Fruit fly (Drosophila melanogaster) Kc167 (cell line): Measurements from ENCODE around the gene rdgC.

Experiments used
- Myc ChIP-seq: fragments of >200 bp; optimal IDR thresholded peaks from 2 replicates; lab custom pipeline; 2017; ENCODE audit warnings: missing external identifiers
- Sin3A ChIP-seq: fragments of >200 bp; optimal IDR thresholded peaks from 2 replicates; lab custom pipeline; 2018; ENCODE audit warnings: missing external identifiers
- h ChIP-seq: fragments of >200 bp; optimal IDR thresholded peaks from 3 replicates; lab custom pipeline; 2018; ENCODE audit warnings: missing external identifiers
- insv ChIP-seq: fragments of >200 bp; optimal IDR thresholded peaks from 3 replicates; lab custom pipeline; 2018; ENCODE audit warnings: missing external identifiers
- psq ChIP-seq: fragments of >200 bp; optimal IDR thresholded peaks from 2 replicates; lab custom pipeline; 2017; ENCODE audit warnings: missing external identifiers
- ttk ChIP-seq: sonication (Bioruptor generic); optimal IDR thresholded peaks from 2 replicates; lab custom pipeline; 2017; ENCODE audit warnings: missing external identifiers

Gene rdgC

dm6 chr3L:20220918-20221317, 27.0 kb upstream of the rdgC start:
- TF ChIP-seq insv (lab: Kevin White, UChicago) (no peak), ttk (lab: Kevin White, UChicago) (no peak), psq (lab: Kevin White, UChicago) (no peak), h (lab: Kevin White, UChicago) (no peak), Myc (lab: Kevin White, UChicago) (no peak), Sin3A (lab: Kevin White, UChicago) (no peak)

dm6 chr3L:20221412-20221864, 26.4 kb upstream of the rdgC start, which contains the start of gene CG17145:
CG17145 (plus strand) TSS chr3L:20221814.
- no peak for TF ChIP-seq ttk (lab: Kevin White, UChicago)
- TF ChIP-seq h (lab: Kevin White, UChicago): no peak
- TF ChIP-seq Sin3A (lab: Kevin White, UChicago): no peak
- no peak for TF ChIP-seq insv (lab: Kevin White, UChicago)
- no peak for TF ChIP-seq psq (lab: Kevin White, UChicago)

DNA sequence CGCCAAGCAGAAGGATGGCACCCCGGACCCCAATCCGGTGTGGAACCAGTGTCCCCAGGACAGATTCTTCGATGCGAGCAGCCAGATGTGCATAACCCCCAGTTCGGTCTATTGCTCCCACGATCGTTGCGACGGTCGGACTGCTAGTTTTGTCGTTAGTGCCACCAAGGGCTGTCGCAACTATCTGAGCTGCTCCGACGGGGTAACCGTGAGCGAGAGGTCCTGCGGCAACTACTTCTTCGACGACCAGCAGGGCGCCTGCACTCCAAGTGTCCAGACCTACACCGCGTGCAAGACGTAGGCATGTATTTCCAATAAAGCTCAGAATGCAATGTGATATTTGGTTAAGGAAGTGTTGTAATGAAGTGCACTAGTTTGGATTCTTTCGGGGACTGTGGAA, 25.3 kb upstream of the rdgC start:
- TF ChIP-seq Myc (lab: Kevin White, UChicago) (no peak), Sin3A (lab: Kevin White, UChicago) (no peak), h (lab: Kevin White, UChicago) (no peak), ttk (lab: Kevin White, UChicago) (no peak), psq (lab: Kevin White, UChicago) (no peak), insv (lab: Kevin White, UChicago) (no peak)

- TF ChIP-seq Myc (lab: Kevin White, UChicago) (no peak), Sin3A (lab: Kevin White, UChicago) (no peak)
Measured at dm6 chr3L:20223398-20223951, 24.4 kb upstream of the rdgC start, which contains the start of gene CG17147. CG17147 (plus strand) TSS chr3L:20223932.

dm6 chr3L:20226153-20226552, 21.7 kb upstream of the rdgC start:
- TF ChIP-seq Sin3A (lab: Kevin White, UChicago) (no peak), Myc (lab: Kevin White, UChicago) (no peak), psq (lab: Kevin White, UChicago) (no peak), insv (lab: Kevin White, UChicago) (no peak), h (lab: Kevin White, UChicago) (no peak), ttk (lab: Kevin White, UChicago) (no peak)

DNA sequence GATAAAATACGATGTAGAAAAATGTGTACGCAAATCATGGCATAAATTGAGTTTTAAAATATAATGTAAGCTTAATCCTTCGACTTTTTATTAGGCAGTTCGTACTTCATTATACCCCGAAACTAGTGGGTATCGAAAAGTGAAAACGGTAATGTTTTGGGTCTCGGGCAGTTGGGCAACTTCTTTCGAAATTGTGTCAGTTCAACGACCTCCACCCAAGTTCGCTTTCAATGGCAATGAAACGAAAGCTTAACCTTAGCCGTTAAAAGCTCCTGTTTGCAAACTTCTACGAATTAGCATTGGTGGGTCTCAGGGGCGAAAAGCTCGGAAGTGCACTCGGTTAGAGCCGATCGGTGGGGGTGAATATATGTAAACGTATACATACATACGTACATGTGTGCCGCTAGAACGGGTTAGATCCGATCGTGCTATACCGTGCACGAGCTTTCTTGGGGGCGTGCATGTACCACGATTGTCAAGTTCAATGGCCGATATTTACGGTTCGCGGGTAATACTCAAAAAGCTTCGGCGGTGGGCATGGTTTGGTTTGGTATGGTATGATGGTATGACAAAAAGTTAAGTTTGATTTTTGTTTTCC, 17.6 kb upstream of the rdgC start:
- TF ChIP-seq psq (lab: Kevin White, UChicago) (no peak), h (lab: Kevin White, UChicago) (no peak), Sin3A (lab: Kevin White, UChicago) (no peak), ttk (lab: Kevin White, UChicago) (no peak), insv (lab: Kevin White, UChicago) (no peak), Myc (lab: Kevin White, UChicago) (no peak)

- TF ChIP-seq psq (lab: Kevin White, UChicago) (no peak), insv (lab: Kevin White, UChicago) (no peak), Myc (lab: Kevin White, UChicago) (no peak), h (lab: Kevin White, UChicago) (no peak), ttk (lab: Kevin White, UChicago) (no peak), Sin3A (lab: Kevin White, UChicago) (no peak)
Measured at dm6 chr3L:20231369-20231768, 16.5 kb upstream of the rdgC start, which contains the start of gene CG13813. CG13813 (plus strand) TSS chr3L:20231669.

DNA sequence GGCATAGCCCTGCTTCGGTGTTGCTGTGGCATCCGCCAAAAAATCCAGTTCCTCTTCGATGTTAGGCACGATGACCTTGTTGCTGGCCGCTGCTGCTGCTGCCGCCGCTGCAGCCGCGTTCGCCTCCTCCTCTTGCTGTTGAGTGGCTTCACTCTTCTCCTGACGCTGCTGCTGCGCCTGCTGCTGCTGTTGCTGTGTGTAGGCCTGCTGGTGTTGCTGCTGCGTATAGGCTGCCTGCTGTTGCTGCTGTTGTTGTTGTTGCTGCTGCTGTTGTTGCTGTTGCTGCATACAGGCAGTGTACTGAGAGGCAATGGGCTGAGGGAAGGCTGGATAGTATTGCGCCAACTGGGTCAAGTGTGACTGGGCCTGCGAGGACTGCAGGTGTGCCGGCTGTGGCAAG, 10.7 kb upstream of the rdgC start:
- TF ChIP-seq h (lab: Kevin White, UChicago) (no peak), ttk (lab: Kevin White, UChicago) (no peak), psq (lab: Kevin White, UChicago) (no peak), Myc (lab: Kevin White, UChicago) (no peak), Sin3A (lab: Kevin White, UChicago) (no peak), insv (lab: Kevin White, UChicago) (no peak)

dm6 chr3L:20240753-20241152, 7.1 kb upstream of the rdgC start, which contains the start of gene Clc:
Clc (plus strand) TSS chr3L:20241053.
- TF ChIP-seq ttk (lab: Kevin White, UChicago): no peak
- no peak for TF ChIP-seq Myc (lab: Kevin White, UChicago)

DNA sequence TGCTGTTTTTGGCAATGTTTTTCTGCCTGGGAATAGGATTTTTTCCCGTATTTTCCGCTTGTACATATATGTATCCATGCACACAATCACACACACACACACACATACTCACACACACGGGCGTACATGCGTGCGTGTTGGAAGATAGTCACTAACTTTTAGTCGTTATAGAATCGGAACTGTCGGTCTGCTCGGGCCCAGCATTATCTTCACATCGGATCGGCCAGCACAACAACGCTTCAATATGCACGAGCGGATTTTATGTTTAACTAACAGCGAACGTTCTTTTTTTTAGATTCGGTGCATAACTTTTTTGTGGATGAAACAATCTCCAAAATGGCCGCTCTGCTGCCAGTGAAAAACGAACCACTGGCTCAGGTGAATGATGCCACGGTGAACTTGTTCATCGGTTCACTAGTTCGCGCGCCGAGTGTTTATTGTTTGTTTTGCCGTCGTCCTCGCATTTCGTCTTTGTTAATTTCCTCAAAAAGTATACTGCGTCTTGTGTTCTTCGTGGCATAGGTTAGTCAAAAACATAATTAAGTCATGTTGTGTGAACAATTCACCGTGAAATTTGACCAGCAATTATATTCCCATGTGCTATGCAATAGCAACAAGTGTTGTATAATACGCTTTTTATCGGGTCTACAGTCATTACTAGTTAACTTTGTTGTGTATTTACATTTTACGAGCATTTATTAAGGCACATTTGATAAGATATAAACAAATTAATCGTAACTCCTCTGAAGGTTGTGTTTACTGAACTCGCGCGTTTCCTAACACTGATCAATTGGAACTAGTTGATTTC, 6.5 kb upstream of the rdgC start, which contains the start of the genes CG6951 and CG17233:
Gene CG6951 (plus strand): TSS at position 105 of the 808 bp plus-strand sequence.
Gene CG17233 (minus strand): TSS at position 741 of the 808 bp plus-strand sequence.
- no peak for TF ChIP-seq Sin3A (lab: Kevin White, UChicago)
- no peak for TF ChIP-seq Myc (lab: Kevin White, UChicago)
- no peak for TF ChIP-seq ttk (lab: Kevin White, UChicago)
- no peak for TF ChIP-seq h (lab: Kevin White, UChicago)
- no peak for TF ChIP-seq psq (lab: Kevin White, UChicago)
- TF ChIP-seq insv (lab: Kevin White, UChicago): no peak
